Fruit fly (Drosophila melanogaster) whole organism, embryonic: ENCODE data around the gene CG18581.

ENCODE experiments used
- Doc2 ChIP-seq: fragments of 200-800 bp; sonication (Bioruptor generic); IDR thresholded peaks from 2 replicates; pipeline ENCODE4 v1.3.6; 2022; ENCODE audit warnings: missing biosample characterization, missing genetic modification characterization
- Vsx1 ChIP-seq: fragments of 200-800 bp; sonication (Bioruptor generic); optimal IDR thresholded peaks from 2 replicates; lab custom pipeline; 2017; ENCODE audit warnings: missing biosample characterization, mild to moderate bottlenecking, missing genetic modification characterization, missing genetic modification reagents

dm6 chr3L:15050706-15051105 lies 697 bp upstream of the CG18581 start, which contains the start of gene CG12310:
- no peak for TF ChIP-seq Doc2 (GFP tag; lab: Robert Waterston, UW)
- no peak for TF ChIP-seq Vsx1 (GFP tag; lab: Kevin White, UChicago)
